Fruit fly (Drosophila melanogaster) whole organism, embryonic: Measurements from ENCODE around the gene CG4267.

ENCODE experiments used
- CG1024 ChIP-seq: fragments of 200-800 bp; sonication (Bioruptor generic); IDR thresholded peaks from 2 replicates; pipeline ENCODE4 v1.3.6; 2022; ENCODE audit warnings: missing biosample characterization, missing genetic modification characterization
- CG10462 ChIP-seq: fragments of 200-800 bp; sonication (Bioruptor generic); optimal IDR thresholded peaks from 2 replicates; lab custom pipeline; 2016; ENCODE audit warnings: missing biosample characterization, missing genetic modification characterization
- CG10654 ChIP-seq: fragments of 200-800 bp; sonication (Bioruptor generic); optimal IDR thresholded peaks from 2 replicates; lab custom pipeline; 2016; ENCODE audit warnings: missing biosample characterization, missing genetic modification characterization
- CG17385 ChIP-seq: fragments of 200-800 bp; sonication (Bioruptor generic); optimal IDR thresholded peaks from 3 replicates; lab custom pipeline; 2018; ENCODE audit warnings: missing biosample characterization, mild to moderate bottlenecking, missing genetic modification characterization
- CG17912 ChIP-seq: fragments of 200-800 bp; sonication (Bioruptor generic); optimal IDR thresholded peaks from 2 replicates; lab custom pipeline; 2018; ENCODE audit warnings: missing biosample characterization, mild to moderate bottlenecking, missing genetic modification characterization
- CG2712 ChIP-seq: fragments of 200-800 bp; optimal IDR thresholded peaks from 3 replicates; lab custom pipeline; 2019; ENCODE audit warnings: missing biosample characterization, mild to moderate bottlenecking, missing genetic modification characterization, moderate library complexity
- CG30431 ChIP-seq: fragments of 200-800 bp; sonication (Bioruptor generic); optimal IDR thresholded peaks from 2 replicates; lab custom pipeline; 2017; ENCODE audit warnings: missing biosample characterization, missing genetic modification characterization
- CG31365 ChIP-seq: fragments of 200-800 bp; sonication (Bioruptor generic); optimal IDR thresholded peaks from 2 replicates; lab custom pipeline; 2018; ENCODE audit warnings: missing biosample characterization, mild to moderate bottlenecking, missing genetic modification characterization
- CG32532 ChIP-seq: fragments of 200-800 bp; sonication (Bioruptor generic); IDR thresholded peaks from 2 replicates; pipeline ENCODE4 v1.3.6; 2022; ENCODE audit warnings: missing biosample characterization, missing genetic modification characterization
- CG3995 ChIP-seq: fragments of 200-800 bp; sonication (Bioruptor generic); optimal IDR thresholded peaks from 3 replicates; lab custom pipeline; 2016; ENCODE audit warnings: missing biosample characterization, missing genetic modification characterization
- CG6854 ChIP-seq: fragments of 200-800 bp; sonication (Bioruptor generic); optimal IDR thresholded peaks from 3 replicates; lab custom pipeline; 2017; ENCODE audit warnings: missing biosample characterization, mild to moderate bottlenecking, missing genetic modification characterization
- CG7372 ChIP-seq: fragments of 200-800 bp; sonication (Bioruptor generic); IDR thresholded peaks from 2 replicates; pipeline ENCODE4 v1.3.6; 2022; ENCODE audit warnings: missing biosample characterization, missing genetic modification characterization
- CG7556 ChIP-seq: fragments of 200-800 bp; sonication (Bioruptor generic); optimal IDR thresholded peaks from 2 replicates; lab custom pipeline; 2017; ENCODE audit warnings: missing biosample characterization, mild to moderate bottlenecking, missing genetic modification characterization
- CG9215 ChIP-seq: fragments of 200-800 bp; sonication (Bioruptor generic); IDR thresholded peaks from 2 replicates; pipeline ENCODE4 v1.3.6; 2022; ENCODE audit warnings: missing biosample characterization, missing genetic modification characterization
- CG9876 ChIP-seq: fragments of 200-800 bp; sonication (Bioruptor generic); optimal IDR thresholded peaks from 2 replicates; lab custom pipeline; 2016; ENCODE audit warnings: missing biosample characterization, missing genetic modification characterization
- CG9932 ChIP-seq: fragments of 200-800 bp; sonication (Bioruptor generic); IDR thresholded peaks from 2 replicates; pipeline ENCODE4 v1.3.6; 2022; ENCODE audit warnings: missing biosample characterization, missing genetic modification characterization
- Dref ChIP-seq: fragments of 200-800 bp; sonication (Bioruptor generic); IDR thresholded peaks from 2 replicates; pipeline ENCODE4 v1.3.6; 2022; ENCODE audit warnings: missing biosample characterization, missing genetic modification characterization
- HLHmδ ChIP-seq: fragments of 200-800 bp; sonication (Bioruptor generic); optimal IDR thresholded peaks from 2 replicates; lab custom pipeline; 2018; ENCODE audit warnings: missing biosample characterization, mild to moderate bottlenecking, missing genetic modification characterization, moderate library complexity
- Hsf ChIP-seq: fragments of 200-800 bp; sonication (Bioruptor generic); optimal IDR thresholded peaks from 3 replicates; lab custom pipeline; 2016; ENCODE audit warnings: missing biosample characterization, missing genetic modification characterization
- NC2β ChIP-seq: fragments of 200-800 bp; sonication (Bioruptor generic); optimal IDR thresholded peaks from 2 replicates; lab custom pipeline; 2016; ENCODE audit warnings: missing biosample characterization, missing genetic modification characterization
- Optix ChIP-seq: fragments of 200-800 bp; sonication (Bioruptor generic); IDR thresholded peaks from 3 replicates; pipeline ENCODE4 v1.3.6; 2022; ENCODE audit warnings: missing biosample characterization, missing genetic modification characterization
- Ssrp ChIP-seq: fragments of 200-800 bp; sonication (Bioruptor generic); optimal IDR thresholded peaks from 2 replicates; lab custom pipeline; 2018; ENCODE audit warnings: missing biosample characterization, mild to moderate bottlenecking, missing genetic modification characterization, moderate library complexity
- ab ChIP-seq: fragments of 200-800 bp; sonication (Bioruptor generic); optimal IDR thresholded peaks from 2 replicates; lab custom pipeline; 2016; ENCODE audit warnings: missing biosample characterization, missing genetic modification characterization
- al ChIP-seq: fragments of 200-800 bp; sonication (Bioruptor generic); IDR thresholded peaks from 2 replicates; pipeline ENCODE4 v1.3.6; 2022; ENCODE audit warnings: missing biosample characterization, missing genetic modification characterization
- br ChIP-seq: fragments of >200 bp; optimal IDR thresholded peaks from 2 replicates; lab custom pipeline; 2017
- cas ChIP-seq: fragments of 200-800 bp; sonication (Bioruptor generic); IDR thresholded peaks from 2 replicates; pipeline ENCODE4 v1.3.6; 2022; ENCODE audit warnings: missing biosample characterization, missing genetic modification characterization
- dmrt11E ChIP-seq: fragments of 200-800 bp; sonication (Bioruptor generic); optimal IDR thresholded peaks from 3 replicates; lab custom pipeline; 2018; ENCODE audit warnings: missing biosample characterization, mild to moderate bottlenecking, missing genetic modification characterization, moderate library complexity
- en ChIP-seq: fragments of 200-800 bp; sonication (Bioruptor generic); optimal IDR thresholded peaks from 2 replicates; lab custom pipeline; 2016; ENCODE audit warnings: missing biosample characterization, missing genetic modification characterization
- fd64A ChIP-seq: fragments of 200-800 bp; sonication (Bioruptor generic); optimal IDR thresholded peaks from 3 replicates; lab custom pipeline; 2018; ENCODE audit warnings: missing biosample characterization, mild to moderate bottlenecking, missing genetic modification characterization
- h ChIP-seq: fragments of >200 bp; optimal IDR thresholded peaks from 2 replicates; lab custom pipeline; 2017
- ken ChIP-seq: fragments of 200-800 bp; sonication (Bioruptor generic); IDR thresholded peaks from 3 replicates; pipeline ENCODE4 v1.3.6; 2022; ENCODE audit warnings: missing biosample characterization, missing genetic modification characterization
- klu ChIP-seq: fragments of 200-800 bp; sonication (Bioruptor generic); IDR thresholded peaks from 2 replicates; pipeline ENCODE4 v1.3.6; 2022; ENCODE audit warnings: missing biosample characterization, missing genetic modification characterization
- kni ChIP-seq: fragments of 200-800 bp; sonication (Bioruptor generic); optimal IDR thresholded peaks from 3 replicates; lab custom pipeline; 2017; ENCODE audit warnings: mild to moderate bottlenecking, missing biosample characterization, missing genetic modification reagents, missing genetic modification characterization
- lbe ChIP-seq: fragments of 200-800 bp; sonication (Bioruptor generic); optimal IDR thresholded peaks from 2 replicates; lab custom pipeline; 2016; ENCODE audit warnings: missing biosample characterization, mild to moderate bottlenecking, missing genetic modification characterization
- lola ChIP-seq, 3 experiments: fragments of >200 bp in 2 of 3; fragments of 200-800 bp in 1 of 3; sonication (Bioruptor generic) in 1 of 3; optimal IDR thresholded peaks; 2 replicates each; lab custom pipeline; 2017 to 2019; ENCODE audit warnings: missing biosample characterization in 3 of 3, missing genetic modification characterization in 3 of 3, mild to moderate bottlenecking in 1 of 3, moderate library complexity in 1 of 3
- mam ChIP-seq: fragments of 200-800 bp; sonication (Bioruptor generic); optimal IDR thresholded peaks from 3 replicates; lab custom pipeline; 2016; ENCODE audit warnings: missing biosample characterization, missing genetic modification characterization
- mirr ChIP-seq: fragments of 200-800 bp; sonication (Bioruptor generic); optimal IDR thresholded peaks from 3 replicates; lab custom pipeline; 2018; ENCODE audit warnings: missing biosample characterization, mild to moderate bottlenecking, missing genetic modification characterization
- nom ChIP-seq: fragments of 200-800 bp; sonication (Bioruptor generic); optimal IDR thresholded peaks from 2 replicates; lab custom pipeline; 2017; ENCODE audit warnings: missing biosample characterization, missing genetic modification characterization, mild to moderate bottlenecking, moderate library complexity, missing genetic modification reagents
- odd ChIP-seq: fragments of 200-800 bp; sonication (Bioruptor generic); optimal IDR thresholded peaks from 2 replicates; lab custom pipeline; 2017; ENCODE audit warnings: missing biosample characterization, mild to moderate bottlenecking, missing genetic modification characterization
- pho ChIP-seq: fragments of 200-800 bp; sonication (Bioruptor generic); optimal IDR thresholded peaks from 2 replicates; lab custom pipeline; 2016; ENCODE audit warnings: missing biosample characterization, missing genetic modification characterization
- slbo ChIP-seq: fragments of 200-800 bp; sonication (Bioruptor generic); IDR thresholded peaks from 2 replicates; pipeline ENCODE4 v1.3.6; 2022; ENCODE audit warnings: missing biosample characterization, missing genetic modification characterization
- sna ChIP-seq: fragments of 200-800 bp; sonication (Bioruptor generic); IDR thresholded peaks from 2 replicates; pipeline ENCODE4 v1.3.6; 2022; ENCODE audit warnings: missing biosample characterization, missing genetic modification characterization; ENCODE audit not compliant: partially characterized antibody
- unpg ChIP-seq: fragments of 200-800 bp; sonication (Bioruptor generic); optimal IDR thresholded peaks from 3 replicates; lab custom pipeline; 2018; ENCODE audit warnings: missing biosample characterization, mild to moderate bottlenecking, missing genetic modification characterization, moderate library complexity
- wdn ChIP-seq: fragments of 200-800 bp; sonication (Bioruptor generic); IDR thresholded peaks from 2 replicates; pipeline ENCODE4 v1.3.6; 2022; ENCODE audit warnings: missing biosample characterization, missing genetic modification characterization
- zen2 ChIP-seq: fragments of 200-800 bp; sonication (Bioruptor generic); IDR thresholded peaks from 3 replicates; pipeline ENCODE4 v1.3.6; 2022; ENCODE audit warnings: missing biosample characterization, missing genetic modification characterization; ENCODE audit not compliant: partially characterized antibody
- zfh1 ChIP-seq: fragments of 200-800 bp; sonication (Bioruptor generic); IDR thresholded peaks from 3 replicates; pipeline ENCODE4 v1.3.6; 2022; ENCODE audit warnings: missing biosample characterization, missing genetic modification characterization

CG4267 gene

dm6 chr2L:2196590-2197474 is 45.3 kb upstream of the CG4267 start (continued):
- TF ChIP-seq odd (GFP tag; lab: Kevin White, UChicago) = peak; percentile 38
- TF ChIP-seq CG7372 (GFP tag; lab: Robert Waterston, UW) = no peak
- TF ChIP-seq wdn (GFP tag; lab: Robert Waterston, UW) = no peak
- peak; percentile 66 for TF ChIP-seq fd64A (GFP tag; lab: Kevin White, UChicago)
- TF ChIP-seq Ssrp (tag; lab: Kevin White, UChicago) = peak; percentile 35
- no peak for TF ChIP-seq klu
- TF ChIP-seq CG9876 (GFP tag; lab: Kevin White, UChicago) = no peak
- TF ChIP-seq ken (GFP tag; lab: Robert Waterston, UW) = no peak
- TF ChIP-seq CG3995 (GFP tag; lab: Kevin White, UChicago) = peak; percentile 17
- TF ChIP-seq Hsf (GFP tag; lab: Kevin White, UChicago) = peak; percentile 45
- no peak for TF ChIP-seq zfh1
- TF ChIP-seq NC2β (GFP tag; lab: Kevin White, UChicago) = no peak
- peak; percentile 34 for TF ChIP-seq unpg (GFP tag; lab: Kevin White, UChicago)
- TF ChIP-seq CG9215 (GFP tag; lab: Robert Waterston, UW) = no peak
- peak; percentile 92 for TF ChIP-seq HLHmδ (GFP tag; lab: Kevin White, UChicago)
- peak; percentile 26 for TF ChIP-seq mam (GFP tag; lab: Kevin White, UChicago)
- peak; percentile 99 for TF ChIP-seq kni (GFP tag; lab: Kevin White, UChicago)
- peak; percentile 61 for TF ChIP-seq ab (GFP tag; lab: Kevin White, UChicago)
- TF ChIP-seq zen2 (GFP tag; lab: Robert Waterston, UW) = no peak
- TF ChIP-seq lola (GFP tag; optimal IDR thresholded peaks at IDR 0.05; lab: Kevin White, UChicago) = peak in 2 of 3 experiments; percentile 66 to 78
- TF ChIP-seq lbe (GFP tag; lab: Kevin White, UChicago) = peak; percentile 54
- no peak for TF ChIP-seq h (lab: Kevin White, UChicago)
- no peak for TF ChIP-seq sna (GFP tag; lab: Robert Waterston, UW)
- no peak for TF ChIP-seq CG32532 (GFP tag; lab: Robert Waterston, UW)
- peak; percentile 67 for TF ChIP-seq dmrt11E (tag; lab: Kevin White, UChicago)
- TF ChIP-seq Dref (GFP tag; lab: Robert Waterston, UW) = no peak
- TF ChIP-seq mirr (GFP tag; lab: Kevin White, UChicago) = peak; percentile 86
- TF ChIP-seq CG30431 = no peak
- no peak for TF ChIP-seq al (GFP tag; lab: Robert Waterston, UW)
- TF ChIP-seq CG10654 (GFP tag; lab: Kevin White, UChicago) = no peak
- TF ChIP-seq CG17912 (GFP tag; lab: Kevin White, UChicago) = peak; percentile 81
- no peak for TF ChIP-seq CG10462 (GFP tag; lab: Kevin White, UChicago)
- TF ChIP-seq cas = no peak
- TF ChIP-seq CG7556 (GFP tag; lab: Kevin White, UChicago) = peak; percentile 72
- no peak for TF ChIP-seq en
- no peak for TF ChIP-seq CG1024
- peak; percentile 69 for TF ChIP-seq CG2712
- no peak for TF ChIP-seq CG9932 (GFP tag; lab: Robert Waterston, UW)
- no peak for TF ChIP-seq slbo (GFP tag; lab: Robert Waterston, UW)
- TF ChIP-seq CG17385 = peak; percentile 3
- peak; percentile 41 for TF ChIP-seq nom (GFP tag; lab: Kevin White, UChicago)
- TF ChIP-seq br (lab: Kevin White, UChicago) = no peak
- TF ChIP-seq CG31365 (tag; lab: Kevin White, UChicago) = peak; percentile 63
- peak; percentile 53 for TF ChIP-seq pho (GFP tag; lab: Kevin White, UChicago)
- TF ChIP-seq CG6854 (GFP tag; lab: Kevin White, UChicago) = peak; percentile 83
- no peak for TF ChIP-seq Optix (GFP tag; lab: Robert Waterston, UW)
